Fruit fly (Drosophila melanogaster) whole organism, pupa: ENCODE measurements around the gene Ddx1.
A peak's percentile ranks its signal among the peaks of the same experiment; 100 is the strongest.

Source experiments
- CG17806 ChIP-seq: fragments of 200-800 bp; sonication (Bioruptor generic); optimal IDR thresholded peaks from 2 replicates; lab custom pipeline; 2018; ENCODE audit warnings: missing biosample characterization, mild to moderate bottlenecking, missing genetic modification characterization, moderate library complexity
- EcR ChIP-seq: fragments of 200-800 bp; sonication (Bioruptor generic); optimal IDR thresholded peaks from 3 replicates; lab custom pipeline; 2019; ENCODE audit warnings: missing biosample characterization, missing genetic modification characterization, mild to moderate bottlenecking, moderate library complexity, missing genetic modification reagents
- Ets98B ChIP-seq: fragments of 200-800 bp; sonication (Bioruptor generic); IDR thresholded peaks from 2 replicates; pipeline ENCODE4 v1.3.6; 2022; ENCODE audit warnings: missing biosample characterization, missing genetic modification characterization

DNA sequence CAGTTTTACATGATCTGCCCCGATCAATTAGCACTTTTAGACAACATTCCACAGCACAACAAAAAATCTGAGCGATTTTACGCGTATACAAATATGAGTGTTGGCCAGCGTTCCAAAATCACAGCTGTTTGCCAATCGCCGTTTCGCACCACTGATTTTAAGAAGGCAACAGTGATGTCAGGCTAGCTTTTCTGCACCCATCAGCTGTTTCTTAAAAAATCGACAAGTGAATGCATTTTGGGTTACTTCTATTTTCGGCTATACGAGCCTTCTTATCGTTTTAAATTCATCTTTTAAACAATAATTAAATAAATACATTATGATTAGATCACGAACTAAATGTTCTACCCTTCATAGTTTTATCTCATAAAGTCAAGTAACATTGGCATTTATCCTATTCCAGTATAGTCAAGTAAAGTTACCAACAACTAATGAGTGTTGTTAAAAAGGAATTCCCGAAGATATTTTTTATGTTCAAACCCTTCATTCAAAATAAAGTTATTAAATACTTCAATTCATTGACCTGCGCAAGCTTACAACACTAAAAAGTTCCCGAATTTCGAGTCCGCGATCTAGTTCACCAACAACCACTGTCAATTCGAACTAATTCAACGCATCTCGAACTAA lies at the start of gene Ddx1, which contains the start of gene Rich:
- peak; percentile 51 for TF ChIP-seq EcR
- no peak; the same call in 1 of the 2 replicates for TF ChIP-seq Ets98B (GFP tag; lab: Robert Waterston, UW)
- TF ChIP-seq CG17806 (tag; lab: Kevin White, UChicago): no peak
